Worm (Caenorhabditis elegans) whole organism, L1 larva: Measurements from ENCODE around the gene nhr-167.

Source experiments
- C04F5.9 ChIP-seq: sonication (generic microtip); optimal IDR thresholded peaks from 2 replicates; lab custom pipeline; 2016; ENCODE audit warnings: missing genetic modification characterization, missing compliant biosample characterization
- C34B4.2 ChIP-seq: sonication (generic microtip); optimal IDR thresholded peaks from 2 replicates; lab custom pipeline; 2017; ENCODE audit warnings: mild to moderate bottlenecking, missing genetic modification characterization, missing compliant biosample characterization
- Y116A8C.19 ChIP-seq: sonication (generic microtip); optimal IDR thresholded peaks from 2 replicates; lab custom pipeline; 2016; ENCODE audit warnings: missing compliant biosample characterization, missing genetic modification characterization, borderline replicate concordance
- aha-1 ChIP-seq: fragments of 150-350 bp; optimal IDR thresholded peaks from 2 replicates; lab custom pipeline; 2014; ENCODE audit warnings: missing biosample characterization, missing genetic modification characterization
- alr-1 ChIP-seq: fragments of 200-800 bp; sonication (Bioruptor generic); optimal IDR thresholded peaks from 2 replicates; lab custom pipeline; 2018; ENCODE audit warnings: borderline replicate concordance, mild to moderate bottlenecking, missing genetic modification characterization, missing compliant biosample characterization
- aly-2 ChIP-seq: fragments of 150-350 bp; optimal IDR thresholded peaks from 2 replicates; lab custom pipeline; 2014; ENCODE audit warnings: missing biosample characterization, missing genetic modification characterization
- ama-1 ChIP-seq: fragments of 150-350 bp; optimal IDR thresholded peaks from 2 replicates; lab custom pipeline; 2014
- blmp-1 ChIP-seq: fragments of 150-350 bp; optimal IDR thresholded peaks from 2 replicates; lab custom pipeline; 2014; ENCODE audit warnings: missing biosample characterization, missing genetic modification characterization
- ceh-63 ChIP-seq: fragments of 200-800 bp; sonication (Bioruptor generic); optimal IDR thresholded peaks from 2 replicates; lab custom pipeline; 2018; ENCODE audit warnings: mild to moderate bottlenecking, missing genetic modification characterization, missing compliant biosample characterization
- ceh-8 ChIP-seq: fragments of 200-800 bp; sonication (Bioruptor generic); optimal IDR thresholded peaks from 2 replicates; lab custom pipeline; 2018; ENCODE audit warnings: mild to moderate bottlenecking, missing genetic modification characterization, moderate library complexity, missing compliant biosample characterization
- dpl-1 ChIP-seq, 3 experiments: fragments of 150-350 bp in 2 of 3; sonication (generic microtip) in 1 of 3; optimal IDR thresholded peaks; 2 replicates each; lab custom pipeline; 2014 to 2017; ENCODE audit warnings: missing biosample characterization in 3 of 3, missing genetic modification characterization in 3 of 3, missing genetic modification reagents in 3 of 3
- dsc-1 ChIP-seq: sonication (generic microtip); optimal IDR thresholded peaks from 2 replicates; lab custom pipeline; 2016; ENCODE audit warnings: mild to moderate bottlenecking, missing genetic modification characterization, missing compliant biosample characterization
- efl-1 ChIP-seq, 4 experiments: fragments of 150-350 bp; optimal IDR thresholded peaks in 3 of 4; peaks in 1 of 4; 1 replicate in 1 of 4; 2 replicates in 3 of 4; lab custom pipeline; 2014; ENCODE audit warnings: missing biosample characterization in 2 of 4, missing genetic modification characterization in 2 of 4, missing genetic modification reagents in 2 of 4
- efl-3 ChIP-seq: fragments of 200-800 bp; sonication (Bioruptor generic); optimal IDR thresholded peaks from 2 replicates; lab custom pipeline; 2018; ENCODE audit warnings: mild to moderate bottlenecking, missing genetic modification characterization, missing compliant biosample characterization
- elt-2 ChIP-seq: sonication (generic microtip); optimal IDR thresholded peaks from 2 replicates; lab custom pipeline; 2016; ENCODE audit warnings: missing genetic modification characterization, mild to moderate bottlenecking, inconsistent platforms, missing compliant biosample characterization, missing genetic modification reagents
- elt-3 ChIP-seq, 6 experiments: fragments of 150-350 bp in 1 of 6; sonication (generic microtip); optimal IDR thresholded peaks; 2 replicates each; lab custom pipeline; 2017 to 2018; ENCODE audit warnings: missing biosample characterization in 6 of 6, missing genetic modification characterization in 6 of 6, inconsistent platforms in 1 of 6
- ets-5 ChIP-seq: fragments of 200-800 bp; sonication (Bioruptor generic); IDR thresholded peaks from 2 replicates; pipeline ENCODE4 v1.3.6; 2022; ENCODE audit warnings: missing genetic modification characterization, missing compliant biosample characterization
- fkh-10 ChIP-seq: sonication (generic microtip); optimal IDR thresholded peaks from 2 replicates; lab custom pipeline; 2017; ENCODE audit warnings: missing biosample characterization, missing genetic modification reagents, missing genetic modification characterization
- fkh-8 ChIP-seq: sonication (generic microtip); optimal IDR thresholded peaks from 2 replicates; lab custom pipeline; 2016; ENCODE audit warnings: mild to moderate bottlenecking, missing genetic modification characterization, missing compliant biosample characterization
- fos-1 ChIP-seq: fragments of 150-350 bp; optimal IDR thresholded peaks from 2 replicates; lab custom pipeline; 2014; ENCODE audit warnings: missing biosample characterization, missing genetic modification characterization
- hlh-17 ChIP-seq: fragments of 200-800 bp; sonication (Bioruptor generic); optimal IDR thresholded peaks from 2 replicates; lab custom pipeline; 2018; ENCODE audit warnings: missing genetic modification characterization, mild to moderate bottlenecking, missing compliant biosample characterization, moderate library complexity, borderline replicate concordance
- hlh-4 ChIP-seq: sonication (generic microtip); optimal IDR thresholded peaks from 2 replicates; lab custom pipeline; 2016; ENCODE audit warnings: mild to moderate bottlenecking, missing genetic modification characterization, missing compliant biosample characterization
- isw-1 ChIP-seq: fragments of 200-800 bp; sonication (Bioruptor generic); IDR thresholded peaks from 2 replicates; pipeline ENCODE4 v1.3.6; 2022; ENCODE audit warnings: missing genetic modification characterization, missing compliant biosample characterization
- jun-1 ChIP-seq: fragments of 150-350 bp; optimal IDR thresholded peaks from 2 replicates; lab custom pipeline; 2014; ENCODE audit warnings: missing biosample characterization, missing genetic modification reagents, missing genetic modification characterization
- lin-13 ChIP-seq: fragments of 150-350 bp; optimal IDR thresholded peaks from 2 replicates; lab custom pipeline; 2014; ENCODE audit warnings: missing biosample characterization, missing genetic modification reagents, missing genetic modification characterization
- lin-14 ChIP-seq: fragments of 200-800 bp; sonication (Bioruptor generic); optimal IDR thresholded peaks from 2 replicates; lab custom pipeline; 2018; ENCODE audit warnings: mild to moderate bottlenecking, missing genetic modification characterization, moderate library complexity, missing compliant biosample characterization
- lin-35 ChIP-seq, 2 experiments: fragments of 150-350 bp; optimal IDR thresholded peaks; 2 replicates each; lab custom pipeline; 2014; ENCODE audit warnings: missing biosample characterization in 2 of 2, missing genetic modification characterization in 2 of 2, missing genetic modification reagents in 2 of 2
- mdl-1 ChIP-seq, 2 experiments: fragments of 150-350 bp; optimal IDR thresholded peaks; 2 replicates each; lab custom pipeline; 2014 to 2017; ENCODE audit warnings: missing biosample characterization in 2 of 2, missing genetic modification characterization in 2 of 2, inconsistent platforms in 1 of 2
- mef-2 ChIP-seq: fragments of 150-350 bp; optimal IDR thresholded peaks from 2 replicates; lab custom pipeline; 2014; ENCODE audit warnings: missing biosample characterization, missing genetic modification characterization
- nhr-237 ChIP-seq: fragments of 150-350 bp; optimal IDR thresholded peaks from 2 replicates; lab custom pipeline; 2014; ENCODE audit warnings: missing biosample characterization, missing genetic modification characterization
- nhr-47 ChIP-seq: sonication (generic microtip); optimal IDR thresholded peaks from 2 replicates; lab custom pipeline; 2016; ENCODE audit warnings: mild to moderate bottlenecking, missing genetic modification characterization, moderate library complexity, missing compliant biosample characterization
- nhr-90 ChIP-seq: sonication (generic microtip); optimal IDR thresholded peaks from 2 replicates; lab custom pipeline; 2016; ENCODE audit warnings: mild to moderate bottlenecking, missing genetic modification characterization, missing compliant biosample characterization; ENCODE audit not compliant: poor library complexity
- pqm-1 ChIP-seq: sonication (generic microtip); optimal IDR thresholded peaks from 3 replicates; lab custom pipeline; 2017; ENCODE audit warnings: missing biosample characterization, missing genetic modification characterization
- rnt-1 ChIP-seq: sonication (generic microtip); optimal IDR thresholded peaks from 2 replicates; lab custom pipeline; 2016; ENCODE audit warnings: mild to moderate bottlenecking, missing genetic modification characterization, moderate library complexity, missing compliant biosample characterization
- snpc-4 ChIP-seq: fragments of 150-350 bp; optimal IDR thresholded peaks from 2 replicates; lab custom pipeline; 2014; ENCODE audit warnings: missing biosample characterization, missing genetic modification characterization
- sox-4 ChIP-seq: sonication (generic microtip); optimal IDR thresholded peaks from 2 replicates; lab custom pipeline; 2016; ENCODE audit warnings: missing genetic modification characterization, missing compliant biosample characterization
- tlp-1 ChIP-seq: fragments of 150-350 bp; optimal IDR thresholded peaks from 2 replicates; lab custom pipeline; 2014; ENCODE audit warnings: missing biosample characterization, missing genetic modification characterization
- unc-30 ChIP-seq: sonication (generic microtip); optimal IDR thresholded peaks from 2 replicates; lab custom pipeline; 2017; ENCODE audit warnings: missing biosample characterization, missing genetic modification characterization
- unc-98 ChIP-seq: fragments of 200-800 bp; sonication (Bioruptor generic); IDR thresholded peaks from 2 replicates; pipeline ENCODE4 v1.3.6; 2022; ENCODE audit warnings: missing genetic modification characterization, missing compliant biosample characterization
- vab-15 ChIP-seq: sonication (generic microtip); optimal IDR thresholded peaks from 2 replicates; lab custom pipeline; 2017; ENCODE audit warnings: missing genotype, mild to moderate bottlenecking, missing genetic modification characterization, missing compliant biosample characterization
- zip-4 ChIP-seq: fragments of 200-800 bp; sonication (Bioruptor generic); optimal IDR thresholded peaks from 2 replicates; lab custom pipeline; 2018; ENCODE audit warnings: mild to moderate bottlenecking, missing genetic modification characterization, moderate library complexity, missing compliant biosample characterization
- ztf-11 ChIP-seq, 2 experiments: sonication (generic microtip); optimal IDR thresholded peaks; 2 replicates each; lab custom pipeline; 2016 to 2017; ENCODE audit warnings: missing genetic modification characterization in 2 of 2, missing biosample characterization in 1 of 2, missing compliant biosample characterization in 1 of 2
- ztf-4 ChIP-seq: fragments of 150-350 bp; optimal IDR thresholded peaks from 2 replicates; lab custom pipeline; 2014; ENCODE audit warnings: missing biosample characterization, missing genetic modification characterization

The nhr-167 gene

DNA sequence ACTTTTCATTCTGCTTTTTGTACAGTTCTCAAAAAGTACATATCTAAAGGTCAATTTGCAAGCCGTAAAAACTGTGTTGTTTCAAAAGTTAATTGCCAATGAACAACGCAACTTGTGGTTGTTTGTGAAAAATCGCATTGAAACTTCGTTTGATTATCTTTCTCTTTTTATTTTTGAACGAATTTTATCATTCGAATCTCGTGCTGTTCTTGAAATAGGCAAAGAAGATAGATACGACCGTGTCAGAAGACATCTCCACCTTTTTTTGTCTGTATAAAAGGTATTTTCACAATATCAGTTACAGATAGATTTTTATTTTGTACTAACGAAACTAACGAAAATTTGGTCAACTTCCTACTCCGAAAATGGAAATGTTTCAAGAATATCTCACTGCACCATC lies 12.6 kb upstream of the nhr-167 start, which contains the start of gene C49F5.7 (continued):
- no peak for TF ChIP-seq sox-4 (tag; lab: Kevin White, UChicago)
- TF ChIP-seq lin-14 (GFP tag; lab: Kevin White, UChicago), result peak; percentile 33
- TF ChIP-seq fkh-8 (tag; lab: Kevin White, UChicago), result no peak
- no peak for TF ChIP-seq lin-13 (GFP tag; lab: Kevin White, UChicago)
- TF ChIP-seq tlp-1, result no peak
- TF ChIP-seq ztf-11 (tag; optimal IDR thresholded peaks at IDR 0.05; lab: Kevin White, UChicago), result no peak

DNA sequence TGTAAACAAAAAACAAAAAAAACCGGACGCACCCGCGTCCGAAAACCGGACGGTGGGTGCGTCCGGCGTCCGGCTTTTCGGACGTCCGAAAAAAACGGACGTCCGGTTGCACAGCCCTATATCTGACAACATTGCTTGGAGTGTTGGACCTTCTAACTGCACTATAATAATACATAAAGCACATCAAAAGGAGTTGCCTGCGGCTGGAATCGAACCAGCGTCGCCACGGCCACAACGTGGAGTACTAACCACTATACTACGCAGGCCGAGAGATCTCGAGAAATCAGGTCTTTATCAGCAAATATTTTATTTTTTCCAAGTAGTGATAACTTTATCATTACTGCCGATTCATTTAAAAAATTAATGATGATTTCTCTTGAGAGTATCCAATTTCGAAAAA lies 11.4 kb upstream of the nhr-167 start:
- TF ChIP-seq lin-35 (GFP tag; optimal IDR thresholded peaks at IDR 0.05; lab: Kevin White, UChicago) (peak in 1 of 2 experiments; percentile 4), nhr-90 (tag; lab: Kevin White, UChicago) (peak; percentile 31), mdl-1 (tag; optimal IDR thresholded peaks at IDR 0.05; lab: Kevin White, UChicago) (no peak)
- TF ChIP-seq, all 84 proteins: peak for 2

- no peak for TF ChIP-seq vab-15
- peak; percentile 45 for TF ChIP-seq blmp-1 (tag; lab: Kevin White, UChicago)
- no peak for TF ChIP-seq efl-1 (optimal IDR thresholded peaks at IDR 0.05; lab: Kevin White, UChicago)
- peak in 1 of 2 experiments; percentile 38 for TF ChIP-seq efl-1 (GFP tag; optimal IDR thresholded peaks at IDR 0.05 in 1 of 2; lab: Kevin White, UChicago)
- no peak for TF ChIP-seq lin-13 (GFP tag; lab: Kevin White, UChicago)
- peak in 1 of 6 experiments; percentile 38 for TF ChIP-seq elt-3 (tag; optimal IDR thresholded peaks at IDR 0.05; lab: Kevin White, UChicago)
- TF ChIP-seq, all 84 proteins: peak for 3
These were observed 10.9 kb upstream of the nhr-167 start for ce11 chrX:11992778-11993177.

ce11 chrX:11992246-11992645 lies 10.4 kb upstream of the nhr-167 start:
- TF ChIP-seq nhr-90 (tag; lab: Kevin White, UChicago) (no peak), elt-2 (tag; lab: Kevin White, UChicago) (no peak), ceh-63 (GFP tag; lab: Kevin White, UChicago) (no peak), ceh-8 (GFP tag; lab: Kevin White, UChicago) (no peak), efl-3 (GFP tag; lab: Kevin White, UChicago) (no peak), mef-2 (tag; lab: Kevin White, UChicago) (no peak), jun-1 (tag; lab: Kevin White, UChicago) (no peak), nhr-237 (tag; lab: Kevin White, UChicago) (no peak), hlh-4 (tag; lab: Kevin White, UChicago) (no peak), aly-2 (tag; lab: Kevin White, UChicago) (no peak), snpc-4 (tag; lab: Kevin White, UChicago) (no peak), hlh-17 (GFP tag; lab: Kevin White, UChicago) (no peak), ztf-4 (tag; lab: Kevin White, UChicago) (no peak), nhr-47 (tag; lab: Kevin White, UChicago) (no peak), unc-30 (tag; lab: Kevin White, UChicago) (no peak), alr-1 (no peak), aha-1 (no peak), fkh-10 (GFP tag; lab: Kevin White, UChicago) (no peak), Y116A8C.19 (tag; lab: Kevin White, UChicago) (no peak), mdl-1 (tag; optimal IDR thresholded peaks at IDR 0.05; lab: Kevin White, UChicago) (no peak)

- TF ChIP-seq ets-5 (no peak), dpl-1 (GFP tag; optimal IDR thresholded peaks at IDR 0.05; lab: Kevin White, UChicago) (peak in 1 of 3 experiments; percentile 41), ama-1 (lab: Kevin White, UChicago) (no peak), elt-3 (tag; optimal IDR thresholded peaks at IDR 0.05; lab: Kevin White, UChicago) (no peak), C34B4.2 (tag; lab: Kevin White, UChicago) (no peak), efl-1 (optimal IDR thresholded peaks at IDR 0.05; lab: Kevin White, UChicago) (peak; percentile 37 to 56), efl-1 (GFP tag; optimal IDR thresholded peaks at IDR 0.05 in 1 of 2; lab: Kevin White, UChicago) (peak; percentile 28 to 33), fos-1 (tag; lab: Kevin White, UChicago) (no peak), pqm-1 (tag; lab: Kevin White, UChicago) (no peak), rnt-1 (peak; percentile 15), isw-1 (GFP tag; lab: Robert Waterston, UW) (no peak), alr-1 (no peak), unc-98 (GFP tag; lab: Robert Waterston, UW) (no peak), C04F5.9 (tag; lab: Kevin White, UChicago) (no peak), dsc-1 (tag; lab: Kevin White, UChicago) (peak; percentile 47), elt-2 (tag; lab: Kevin White, UChicago) (no peak), zip-4 (GFP tag; lab: Kevin White, UChicago) (no peak), blmp-1 (tag; lab: Kevin White, UChicago) (no peak)
These were observed 6.0 kb upstream of the nhr-167 start, which contains the start of gene C49F5.6 for ce11 chrX:11987900-11988364. Gene C49F5.6 (plus strand): TSS chrX:11988314.
